Fruit fly (Drosophila melanogaster) whole organism, embryonic: ENCODE results near the gene Iru.
A peak's percentile ranks its signal among the peaks of the same experiment; 100 is the strongest.

Source experiments
- CG11093 ChIP-seq: fragments of 200-800 bp; sonication (Bioruptor generic); IDR thresholded peaks from 3 replicates; pipeline ENCODE4 v1.3.6; 2022; ENCODE audit warnings: missing biosample characterization, missing genetic modification characterization
- CG11456 ChIP-seq: fragments of 200-800 bp; sonication (Bioruptor generic); IDR thresholded peaks from 3 replicates; pipeline ENCODE4 v1.3.6; 2022; ENCODE audit warnings: missing biosample characterization, missing genetic modification characterization
- CG11504 ChIP-seq: fragments of 200-800 bp; sonication (Bioruptor generic); optimal IDR thresholded peaks from 3 replicates; lab custom pipeline; 2019; ENCODE audit warnings: missing biosample characterization, mild to moderate bottlenecking, missing genetic modification characterization, moderate library complexity
- CG12104 ChIP-seq: fragments of 200-800 bp; sonication (Bioruptor generic); optimal IDR thresholded peaks from 3 replicates; lab custom pipeline; 2016; ENCODE audit warnings: missing biosample characterization, missing genetic modification characterization
- CG1233 ChIP-seq: fragments of 200-800 bp; sonication (Bioruptor generic); optimal IDR thresholded peaks from 4 replicates; lab custom pipeline; 2018; ENCODE audit warnings: missing biosample characterization, mild to moderate bottlenecking, missing genetic modification characterization
- CG13287 ChIP-seq: fragments of 200-800 bp; sonication (Bioruptor generic); IDR thresholded peaks from 2 replicates; pipeline ENCODE4 v1.3.6; 2022; ENCODE audit warnings: missing biosample characterization, missing genetic modification characterization; ENCODE audit not compliant: partially characterized antibody
- CG14050 ChIP-seq: fragments of 200-800 bp; sonication (Bioruptor generic); IDR thresholded peaks from 3 replicates; pipeline ENCODE4 v1.3.6; 2022; ENCODE audit warnings: missing biosample characterization, missing genetic modification characterization
- CG14710 ChIP-seq: fragments of 200-800 bp; sonication (Bioruptor generic); optimal IDR thresholded peaks from 3 replicates; lab custom pipeline; 2019; ENCODE audit warnings: missing biosample characterization, mild to moderate bottlenecking, missing genetic modification characterization, moderate library complexity
- CG14860 ChIP-seq: fragments of 200-800 bp; sonication (Bioruptor generic); IDR thresholded peaks from 3 replicates; pipeline ENCODE4 v1.3.6; 2022; ENCODE audit warnings: missing biosample characterization, missing genetic modification characterization; ENCODE audit not compliant: partially characterized antibody
- CG14965 ChIP-seq: fragments of 200-800 bp; sonication (Bioruptor generic); optimal IDR thresholded peaks from 2 replicates; lab custom pipeline; 2016; ENCODE audit warnings: missing biosample characterization, missing genetic modification characterization, borderline replicate concordance
- CG15269 ChIP-seq: fragments of 200-800 bp; sonication (Bioruptor generic); optimal IDR thresholded peaks from 2 replicates; lab custom pipeline; 2018; ENCODE audit warnings: missing biosample characterization, mild to moderate bottlenecking, missing genetic modification characterization, moderate library complexity
- CG15514 ChIP-seq: fragments of 200-800 bp; sonication (Bioruptor generic); optimal IDR thresholded peaks from 3 replicates; lab custom pipeline; 2017; ENCODE audit warnings: missing biosample characterization, missing genetic modification characterization, mild to moderate bottlenecking, moderate library complexity, missing genetic modification reagents
- CG16815 ChIP-seq: fragments of 200-800 bp; sonication (Bioruptor generic); optimal IDR thresholded peaks from 3 replicates; lab custom pipeline; 2017; ENCODE audit warnings: missing biosample characterization, mild to moderate bottlenecking, missing genetic modification characterization
- CG17912 ChIP-seq: fragments of 200-800 bp; sonication (Bioruptor generic); optimal IDR thresholded peaks from 2 replicates; lab custom pipeline; 2018; ENCODE audit warnings: missing biosample characterization, mild to moderate bottlenecking, missing genetic modification characterization
- CG18262 ChIP-seq: fragments of 200-800 bp; optimal IDR thresholded peaks from 3 replicates; lab custom pipeline; 2019; ENCODE audit warnings: missing biosample characterization, mild to moderate bottlenecking, missing genetic modification characterization, moderate library complexity
- CG18599 ChIP-seq: fragments of 200-800 bp; sonication (Bioruptor generic); optimal IDR thresholded peaks from 3 replicates; lab custom pipeline; 2017; ENCODE audit warnings: missing biosample characterization, missing genetic modification characterization, mild to moderate bottlenecking, moderate library complexity, missing genetic modification reagents
- CG2712 ChIP-seq: fragments of 200-800 bp; optimal IDR thresholded peaks from 3 replicates; lab custom pipeline; 2019; ENCODE audit warnings: missing biosample characterization, mild to moderate bottlenecking, missing genetic modification characterization, moderate library complexity
- CG5245 ChIP-seq: fragments of 200-800 bp; sonication (Bioruptor generic); optimal IDR thresholded peaks from 3 replicates; lab custom pipeline; 2016; ENCODE audit warnings: missing biosample characterization, missing genetic modification characterization
- CG6765 ChIP-seq: fragments of 200-800 bp; sonication (Bioruptor generic); optimal IDR thresholded peaks from 3 replicates; lab custom pipeline; 2017; ENCODE audit warnings: missing biosample characterization, mild to moderate bottlenecking, missing genetic modification characterization
- CG7357 ChIP-seq: fragments of 200-800 bp; sonication (Bioruptor generic); IDR thresholded peaks from 3 replicates; pipeline ENCODE4 v1.3.6; 2022; ENCODE audit warnings: missing biosample characterization, missing genetic modification characterization
- CG7839 ChIP-seq: fragments of 200-800 bp; sonication (Bioruptor generic); optimal IDR thresholded peaks from 3 replicates; lab custom pipeline; 2018; ENCODE audit warnings: missing biosample characterization, mild to moderate bottlenecking, missing genetic modification characterization, moderate library complexity
- CG7987 ChIP-seq: fragments of 200-800 bp; sonication (Bioruptor generic); optimal IDR thresholded peaks from 2 replicates; lab custom pipeline; 2018; ENCODE audit warnings: missing biosample characterization, mild to moderate bottlenecking, missing genetic modification characterization, moderate library complexity
- CG9727 ChIP-seq: fragments of 200-800 bp; sonication (Bioruptor generic); optimal IDR thresholded peaks from 3 replicates; lab custom pipeline; 2017; ENCODE audit warnings: missing biosample characterization, mild to moderate bottlenecking, missing genetic modification characterization
- CTCF ChIP-seq: fragments of 200-800 bp; sonication (Bioruptor generic); optimal IDR thresholded peaks from 2 replicates; lab custom pipeline; 2017; ENCODE audit warnings: missing biosample characterization, mild to moderate bottlenecking, missing genetic modification characterization, moderate library complexity
- D ChIP-seq, 2 experiments: fragments of 200-800 bp in 1 of 2; fragments of >200 bp in 1 of 2; sonication (Bioruptor generic) in 1 of 2; optimal IDR thresholded peaks; 2 replicates in 1 of 2; 3 replicates in 1 of 2; lab custom pipeline; 2017; ENCODE audit warnings: mild to moderate bottlenecking in 1 of 2, missing biosample characterization in 1 of 2, missing genetic modification characterization in 1 of 2, missing genetic modification reagents in 1 of 2
- Dbx ChIP-seq: fragments of 200-800 bp; sonication (Bioruptor generic); IDR thresholded peaks from 3 replicates; pipeline ENCODE4 v1.3.6; 2022; ENCODE audit warnings: missing biosample characterization, missing genetic modification characterization
- Dp ChIP-seq: fragments of 200-800 bp; sonication (Bioruptor generic); optimal IDR thresholded peaks from 2 replicates; lab custom pipeline; 2018; ENCODE audit warnings: missing biosample characterization, mild to moderate bottlenecking, missing genetic modification characterization, moderate library complexity
- ERR ChIP-seq: fragments of 200-800 bp; sonication (Bioruptor generic); optimal IDR thresholded peaks from 2 replicates; lab custom pipeline; 2016; ENCODE audit warnings: missing biosample characterization, missing genetic modification characterization
- HmgD ChIP-seq: fragments of 200-800 bp; sonication (Bioruptor generic); optimal IDR thresholded peaks from 3 replicates; lab custom pipeline; 2016; ENCODE audit warnings: missing biosample characterization, missing genetic modification characterization
- Hmr ChIP-seq: fragments of 200-800 bp; sonication (Bioruptor generic); optimal IDR thresholded peaks from 3 replicates; lab custom pipeline; 2017; ENCODE audit warnings: mild to moderate bottlenecking, missing biosample characterization, missing genetic modification reagents, missing genetic modification characterization
- Hr78 ChIP-seq, 2 experiments: fragments of 200-800 bp in 1 of 2; fragments of >200 bp in 1 of 2; sonication (Bioruptor generic) in 1 of 2; optimal IDR thresholded peaks; 2 replicates each; lab custom pipeline; 2017 to 2019; ENCODE audit warnings: missing biosample characterization in 2 of 2, missing genetic modification characterization in 2 of 2, mild to moderate bottlenecking in 1 of 2, moderate library complexity in 1 of 2
- Rfx ChIP-seq: fragments of 200-800 bp; sonication (Bioruptor generic); IDR thresholded peaks from 2 replicates; pipeline ENCODE4 v1.3.6; 2022; ENCODE audit warnings: missing biosample characterization, missing genetic modification characterization
- abd-A ChIP-seq: fragments of 200-800 bp; sonication (Bioruptor generic); optimal IDR thresholded peaks from 3 replicates; lab custom pipeline; 2019; ENCODE audit warnings: missing biosample characterization, mild to moderate bottlenecking, missing genetic modification characterization, moderate library complexity
- ash1 ChIP-seq: fragments of 200-800 bp; sonication (Bioruptor generic); optimal IDR thresholded peaks from 2 replicates; lab custom pipeline; 2018; ENCODE audit warnings: missing biosample characterization, mild to moderate bottlenecking, missing genetic modification characterization
- bab2 ChIP-seq: fragments of 200-800 bp; sonication (Bioruptor generic); optimal IDR thresholded peaks from 2 replicates; lab custom pipeline; 2016; ENCODE audit warnings: missing biosample characterization, missing genetic modification characterization
- bbx ChIP-seq: fragments of 200-800 bp; sonication (Bioruptor generic); IDR thresholded peaks from 2 replicates; pipeline ENCODE4 v1.3.6; 2022; ENCODE audit warnings: missing biosample characterization, missing genetic modification characterization; ENCODE audit not compliant: partially characterized antibody
- cg ChIP-seq: fragments of 200-800 bp; sonication (Bioruptor generic); optimal IDR thresholded peaks from 3 replicates; lab custom pipeline; 2019; ENCODE audit warnings: missing biosample characterization, mild to moderate bottlenecking, missing genetic modification characterization, moderate library complexity
- ci ChIP-seq: fragments of 200-800 bp; sonication (Bioruptor generic); IDR thresholded peaks from 3 replicates; pipeline ENCODE4 v1.3.6; 2022; ENCODE audit warnings: missing biosample characterization, missing genetic modification characterization
- eyg ChIP-seq: fragments of 200-800 bp; sonication (Bioruptor generic); optimal IDR thresholded peaks from 3 replicates; lab custom pipeline; 2016; ENCODE audit warnings: missing biosample characterization, missing genetic modification characterization
- gem ChIP-seq: fragments of 200-800 bp; sonication (Bioruptor generic); optimal IDR thresholded peaks from 2 replicates; lab custom pipeline; 2019; ENCODE audit warnings: missing biosample characterization, mild to moderate bottlenecking, missing genetic modification characterization, moderate library complexity
- grn ChIP-seq: fragments of 200-800 bp; sonication (Bioruptor generic); optimal IDR thresholded peaks from 3 replicates; lab custom pipeline; 2017; ENCODE audit warnings: missing biosample characterization, missing genetic modification characterization
- pros ChIP-seq: fragments of 200-800 bp; sonication (Bioruptor generic); optimal IDR thresholded peaks from 3 replicates; lab custom pipeline; 2019; ENCODE audit warnings: missing biosample characterization, mild to moderate bottlenecking, missing genetic modification characterization, moderate library complexity
- run ChIP-seq: fragments of 200-800 bp; sonication (Bioruptor generic); optimal IDR thresholded peaks from 3 replicates; lab custom pipeline; 2018; ENCODE audit warnings: missing biosample characterization, mild to moderate bottlenecking, missing genetic modification characterization
- sim ChIP-seq: fragments of 200-800 bp; sonication (Bioruptor generic); IDR thresholded peaks from 2 replicates; pipeline ENCODE4 v1.3.6; 2022; ENCODE audit warnings: missing biosample characterization, missing genetic modification characterization
- sr ChIP-seq: fragments of 200-800 bp; sonication (Bioruptor generic); IDR thresholded peaks from 3 replicates; pipeline ENCODE4 v1.3.6; 2022; ENCODE audit warnings: missing biosample characterization, missing genetic modification characterization
- tio ChIP-seq: fragments of 200-800 bp; sonication (Bioruptor generic); optimal IDR thresholded peaks from 2 replicates; lab custom pipeline; 2017; ENCODE audit warnings: missing biosample characterization, missing genetic modification characterization, inconsistent platforms
- tx ChIP-seq: fragments of 200-800 bp; sonication (Bioruptor generic); optimal IDR thresholded peaks from 2 replicates; lab custom pipeline; 2016; ENCODE audit warnings: missing biosample characterization, missing genetic modification characterization
- unc-4 ChIP-seq: fragments of 200-800 bp; sonication (Bioruptor generic); IDR thresholded peaks from 2 replicates; pipeline ENCODE4 v1.3.6; 2022; ENCODE audit warnings: missing biosample characterization, missing genetic modification characterization; ENCODE audit not compliant: partially characterized antibody
- vvl ChIP-seq: fragments of 200-800 bp; sonication (Bioruptor generic); IDR thresholded peaks from 2 replicates; pipeline ENCODE4 v1.3.6; 2022; ENCODE audit warnings: missing biosample characterization, missing genetic modification characterization

The Iru gene

dm6 chr3R:9013765-9014380, 7.6 kb downstream of the Iru start (continued):
- TF ChIP-seq CG15514 (GFP tag; lab: Kevin White, UChicago) (peak; percentile 63), CG17912 (GFP tag; lab: Kevin White, UChicago) (no peak), pros (GFP tag; lab: Kevin White, UChicago) (no peak), vvl (peak; percentile 48; the same call in 1 of the 2 replicates), CG2712 (tag; lab: Kevin White, UChicago) (peak; percentile 49), tx (GFP tag; lab: Kevin White, UChicago) (peak; percentile 40), run (tag; lab: Kevin White, UChicago) (no peak), CG14050 (GFP tag; lab: Robert Waterston, UW) (no peak), unc-4 (GFP tag; lab: Robert Waterston, UW) (no peak; the same call in 1 of the 2 replicates), bab2 (peak; percentile 38), CG12104 (peak; percentile 53), Hr78 (GFP tag; optimal IDR thresholded peaks at IDR 0.05; lab: Kevin White, UChicago) (no peak), CG14860 (GFP tag; lab: Robert Waterston, UW) (no peak), CG5245 (GFP tag; lab: Kevin White, UChicago) (peak; percentile 32), CG1233 (GFP tag; lab: Kevin White, UChicago) (peak; percentile 10), CG11504 (tag; lab: Kevin White, UChicago) (no peak), eyg (GFP tag; lab: Kevin White, UChicago) (no peak), gem (tag; lab: Kevin White, UChicago) (no peak), CG16815 (no peak), cg (GFP tag; lab: Kevin White, UChicago) (no peak), Hmr (GFP tag; lab: Kevin White, UChicago) (no peak), CG14965 (GFP tag; lab: Kevin White, UChicago) (no peak), CTCF (GFP tag; lab: Kevin White, UChicago) (peak; percentile 49), CG18599 (GFP tag; lab: Kevin White, UChicago) (no peak), Dp (GFP tag; lab: Kevin White, UChicago) (peak; percentile 23), grn (GFP tag; lab: Kevin White, UChicago) (no peak), CG6765 (peak; percentile 9), CG7987 (GFP tag; lab: Kevin White, UChicago) (peak; percentile 65), CG11093 (no peak), CG15269 (no peak), ERR (GFP tag; lab: Kevin White, UChicago) (peak; percentile 24), CG13287 (no peak), CG7357 (GFP tag; lab: Robert Waterston, UW) (no peak), D (optimal IDR thresholded peaks at IDR 0.05; lab: Kevin White, UChicago) (no peak), D (GFP tag; optimal IDR thresholded peaks at IDR 0.05; lab: Kevin White, UChicago) (no peak), ash1 (GFP tag; lab: Kevin White, UChicago) (no peak), CG14710 (tag; lab: Kevin White, UChicago) (peak; percentile 26), CG18262 (peak; percentile 37), Rfx (GFP tag; lab: Robert Waterston, UW) (peak; percentile 56), ci (GFP tag; lab: Robert Waterston, UW) (peak; percentile 72), HmgD (GFP tag; lab: Kevin White, UChicago) (peak; percentile 73), bbx (GFP tag; lab: Robert Waterston, UW) (no peak), CG7839 (tag; lab: Kevin White, UChicago) (no peak), abd-A (tag; lab: Kevin White, UChicago) (no peak), sim (GFP tag; lab: Robert Waterston, UW) (no peak), sr (0 out of 3 replicates have a peak, but pooled peaks have one; percentile 53), tio (GFP tag; lab: Kevin White, UChicago) (no peak), CG11456 (GFP tag; lab: Robert Waterston, UW) (0 out of 3 replicates have a peak, but pooled peaks have one; percentile 21), CG9727 (GFP tag; lab: Kevin White, UChicago) (peak; percentile 26), Dbx (GFP tag; lab: Robert Waterston, UW) (peak; percentile 41; the same call in 1 of the 3 replicates)
